Worm (Caenorhabditis elegans) whole organism, early embryonic: ENCODE measurements around the gene fbxb-54.
"Not testable (repeated sequence)": the region's sequence is repeated elsewhere in the genome, so short reads cannot be mapped to it uniquely, and the experiment has no call there.

Experiments used
- B0310.2 ChIP-seq: sonication (generic microtip); optimal IDR thresholded peaks from 2 replicates; lab custom pipeline; 2016; ENCODE audit warnings: mild to moderate bottlenecking, missing genetic modification characterization, missing compliant biosample characterization
- F13C5.2 ChIP-seq: sonication (generic microtip); optimal IDR thresholded peaks from 2 replicates; lab custom pipeline; 2017; ENCODE audit warnings: mild to moderate bottlenecking, missing genetic modification characterization, inconsistent platforms, missing compliant biosample characterization
- aly-1 ChIP-seq: sonication (generic microtip); optimal IDR thresholded peaks from 2 replicates; lab custom pipeline; 2016; ENCODE audit warnings: missing genetic modification characterization, missing compliant biosample characterization
- ama-1 ChIP-seq: fragments of 150-350 bp; optimal IDR thresholded peaks from 2 replicates; lab custom pipeline; 2014
- ceh-13 ChIP-seq: fragments of 200-800 bp; sonication (Bioruptor generic); optimal IDR thresholded peaks from 2 replicates; lab custom pipeline; 2018; ENCODE audit warnings: mild to moderate bottlenecking, missing genetic modification characterization, missing compliant biosample characterization
- ceh-36 ChIP-seq: sonication (generic microtip); optimal IDR thresholded peaks from 2 replicates; lab custom pipeline; 2016; ENCODE audit warnings: missing genetic modification characterization, inconsistent platforms, missing compliant biosample characterization
- ets-7 ChIP-seq: sonication (generic microtip); optimal IDR thresholded peaks from 2 replicates; lab custom pipeline; 2016; ENCODE audit warnings: missing genotype, missing genetic modification characterization, missing compliant biosample characterization
- flt-1 ChIP-seq: fragments of 200-800 bp; sonication (Bioruptor generic); IDR thresholded peaks from 2 replicates; pipeline ENCODE4 v1.3.6; 2022; ENCODE audit warnings: missing genetic modification characterization, missing compliant biosample characterization
- hmbx-1 ChIP-seq: sonication (generic microtip); optimal IDR thresholded peaks from 2 replicates; lab custom pipeline; 2016; ENCODE audit warnings: mild to moderate bottlenecking, missing genetic modification characterization, missing compliant biosample characterization
- hmg-4 ChIP-seq: fragments of 200-800 bp; sonication (Bioruptor generic); optimal IDR thresholded peaks from 2 replicates; lab custom pipeline; 2018; ENCODE audit warnings: mild to moderate bottlenecking, missing genetic modification characterization, missing compliant biosample characterization
- hnd-1 ChIP-seq: sonication (generic microtip); optimal IDR thresholded peaks from 2 replicates; lab custom pipeline; 2016; ENCODE audit warnings: missing genetic modification characterization, missing compliant biosample characterization
- pes-1 ChIP-seq: fragments of 200-800 bp; sonication (Bioruptor generic); IDR thresholded peaks from 2 replicates; pipeline ENCODE4 v1.3.6; 2022; ENCODE audit warnings: missing genetic modification reagents, missing genetic modification characterization, missing compliant biosample characterization
- scrt-1 ChIP-seq: fragments of 200-800 bp; sonication (Bioruptor generic); IDR thresholded peaks from 2 replicates; pipeline ENCODE4 v1.3.6; 2022; ENCODE audit warnings: missing genetic modification characterization, missing compliant biosample characterization
- sea-1 ChIP-seq: fragments of 200-800 bp; sonication (Bioruptor generic); conservative IDR thresholded peaks from 2 replicates; pipeline ENCODE4 v1.3.6; 2022; ENCODE audit warnings: missing genetic modification characterization, missing compliant biosample characterization
- tbx-11 ChIP-seq: fragments of 200-800 bp; sonication (Bioruptor generic); IDR thresholded peaks from 2 replicates; pipeline ENCODE4 v1.3.6; 2022; ENCODE audit warnings: missing genetic modification characterization, missing compliant biosample characterization
- tbx-37 ChIP-seq: fragments of 200-800 bp; sonication (Bioruptor generic); conservative IDR thresholded peaks from 2 replicates; pipeline ENCODE4 v1.3.6; 2022; ENCODE audit warnings: missing genetic modification reagents, missing genetic modification characterization, missing compliant biosample characterization
- tra-4 ChIP-seq: sonication (generic microtip); optimal IDR thresholded peaks from 2 replicates; lab custom pipeline; 2017; ENCODE audit warnings: missing genetic modification characterization, missing compliant biosample characterization

Gene fbxb-54

DNA sequence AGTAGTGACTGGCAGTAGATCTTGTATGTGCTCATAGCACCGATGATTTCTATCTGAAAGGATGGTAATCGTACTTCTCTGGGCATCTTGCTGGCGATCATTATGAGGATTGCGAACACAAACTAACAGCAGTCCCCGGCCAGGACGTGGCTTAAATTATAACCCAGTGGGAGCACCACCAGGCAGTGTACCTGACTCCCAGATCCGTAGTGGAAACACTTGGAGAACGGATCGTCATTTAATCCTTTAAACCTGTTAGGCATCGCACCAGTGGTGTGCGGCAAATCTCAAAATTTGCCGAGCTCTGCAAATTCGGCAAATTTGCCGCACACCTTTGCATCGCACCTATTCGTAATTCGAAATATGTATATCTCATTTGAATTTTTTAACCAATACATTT, 11.5 kb upstream of the fbxb-54 start, which contains the start of gene K05F6.8:
TSS of gene K05F6.8 (minus strand) at position 101 of the 400 bp plus-strand sequence.
- TF ChIP-seq hnd-1 (tag; lab: Kevin White, UChicago) (no peak), F13C5.2 (tag; lab: Kevin White, UChicago) (no peak), flt-1 (GFP tag; lab: Robert Waterston, UW) (no peak), ceh-13 (no peak), ceh-36 (tag; lab: Kevin White, UChicago) (no peak), B0310.2 (tag; lab: Kevin White, UChicago) (no peak), tbx-11 (GFP tag; lab: Robert Waterston, UW) (no peak), hmbx-1 (tag; lab: Kevin White, UChicago) (no peak), tra-4 (tag; lab: Kevin White, UChicago) (no peak), pes-1 (no peak), tbx-37 (no peak), aly-1 (no peak), scrt-1 (GFP tag; lab: Robert Waterston, UW) (no peak), ets-7 (tag; lab: Kevin White, UChicago) (no peak), ama-1 (lab: Kevin White, UChicago) (no peak), sea-1 (GFP tag; lab: Robert Waterston, UW) (no peak), hmg-4 (no peak)

DNA sequence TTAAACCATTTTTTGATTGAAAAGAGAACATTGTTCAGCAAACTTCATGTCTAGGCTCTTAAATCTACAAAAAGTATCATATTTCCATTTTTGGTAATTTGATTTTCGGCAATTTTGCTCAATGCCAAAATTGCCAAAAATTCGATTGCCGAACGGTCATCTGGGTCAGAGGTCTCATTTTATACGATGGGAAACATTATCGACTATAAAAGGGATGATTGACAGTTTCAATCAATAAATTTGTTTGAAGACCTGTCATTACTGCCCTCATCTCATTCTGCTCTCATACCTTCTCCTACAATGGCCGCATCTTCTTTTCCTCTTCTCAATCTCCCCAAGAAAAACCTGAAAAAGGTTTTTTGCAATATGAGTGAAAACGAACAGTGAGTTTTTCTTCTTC, 5.7 kb upstream of the fbxb-54 start, which contains the start of gene K05F6.14:
TSS of gene K05F6.14 (plus strand) at position 301 of the 400 bp plus-strand sequence.
- TF ChIP-seq ceh-36 (tag; lab: Kevin White, UChicago) (no peak), tra-4 (tag; lab: Kevin White, UChicago) (no peak), tbx-11 (GFP tag; lab: Robert Waterston, UW) (no peak), F13C5.2 (tag; lab: Kevin White, UChicago) (no peak), sea-1 (GFP tag; lab: Robert Waterston, UW) (no peak), tbx-37 (no peak), aly-1 (no peak), hnd-1 (tag; lab: Kevin White, UChicago) (no peak), hmbx-1 (tag; lab: Kevin White, UChicago) (no peak), ets-7 (tag; lab: Kevin White, UChicago) (no peak), ceh-13 (no peak), pes-1 (no peak), flt-1 (GFP tag; lab: Robert Waterston, UW) (no peak), hmg-4 (no peak), B0310.2 (tag; lab: Kevin White, UChicago) (no peak), ama-1 (lab: Kevin White, UChicago) (no peak)

DNA sequence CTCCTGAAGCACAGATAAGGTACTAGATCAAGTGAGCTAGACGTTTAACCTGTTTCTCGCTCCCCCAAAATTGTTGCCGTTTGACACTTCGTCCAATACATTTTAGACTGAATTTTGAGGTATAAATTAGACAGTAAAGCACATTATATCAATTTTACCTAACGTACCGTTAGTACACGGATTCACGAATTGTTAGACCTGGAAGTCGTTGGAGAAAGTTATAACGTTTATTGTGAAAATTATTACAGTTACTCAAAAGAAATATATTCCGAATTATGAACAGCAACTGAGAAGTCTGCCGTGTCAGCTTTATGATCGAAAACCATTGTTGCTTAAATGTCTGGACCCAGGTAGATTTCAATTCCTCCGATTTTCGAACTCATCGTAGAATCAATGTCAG, 4.7 kb upstream of the fbxb-54 start:
- TF ChIP-seq F13C5.2 (tag; lab: Kevin White, UChicago) (no peak), ets-7 (tag; lab: Kevin White, UChicago) (no peak), flt-1 (GFP tag; lab: Robert Waterston, UW) (no peak), hnd-1 (tag; lab: Kevin White, UChicago) (no peak), tra-4 (tag; lab: Kevin White, UChicago) (no peak), tbx-11 (GFP tag; lab: Robert Waterston, UW) (no peak), hmg-4 (no peak), aly-1 (no peak), ceh-13 (no peak), tbx-37 (no peak), sea-1 (GFP tag; lab: Robert Waterston, UW) (no peak), ama-1 (lab: Kevin White, UChicago) (no peak), hmbx-1 (tag; lab: Kevin White, UChicago) (no peak), scrt-1 (GFP tag; lab: Robert Waterston, UW) (no peak), ceh-36 (tag; lab: Kevin White, UChicago) (no peak), pes-1 (no peak), B0310.2 (tag; lab: Kevin White, UChicago) (no peak)

DNA sequence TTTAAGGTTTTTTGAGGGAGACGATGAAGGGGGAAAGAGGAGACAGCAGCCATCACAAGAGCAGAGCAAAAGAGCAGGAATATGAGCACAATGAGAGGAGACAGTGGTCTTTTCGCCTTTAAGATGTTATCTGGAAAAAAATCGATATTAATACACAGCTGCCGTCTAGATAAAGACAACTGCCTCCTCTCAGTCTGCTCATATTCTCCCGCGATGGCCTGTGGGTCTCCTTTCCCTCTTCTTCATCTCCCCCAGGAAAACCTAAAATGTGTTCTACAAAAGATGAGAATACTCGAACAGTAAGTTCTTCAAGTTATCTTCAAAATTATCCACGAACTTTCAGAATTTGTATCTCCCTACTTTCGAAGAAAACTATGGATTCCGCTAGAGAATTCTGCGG, 5.6 kb downstream of the fbxb-54 start, which contains the start of the genes fbxb-52 and fbxb-51:
TSS of gene fbxb-52 (minus strand) at position 101 of the 400 bp plus-strand sequence.
TSS of gene fbxb-51 (plus strand) at position 212 of the 400 bp plus-strand sequence.
- no peak for TF ChIP-seq tbx-11 (GFP tag; lab: Robert Waterston, UW)
- no peak for TF ChIP-seq F13C5.2 (tag; lab: Kevin White, UChicago)
- TF ChIP-seq ceh-13, result no peak
- no peak for TF ChIP-seq ets-7 (tag; lab: Kevin White, UChicago)
- TF ChIP-seq flt-1 (GFP tag; lab: Robert Waterston, UW), result no peak
- no peak for TF ChIP-seq tra-4 (tag; lab: Kevin White, UChicago)
- no peak for TF ChIP-seq hnd-1 (tag; lab: Kevin White, UChicago)
- no peak for TF ChIP-seq ceh-36 (tag; lab: Kevin White, UChicago)
- TF ChIP-seq pes-1, result no peak
- TF ChIP-seq tbx-37, result no peak
- no peak for TF ChIP-seq scrt-1 (GFP tag; lab: Robert Waterston, UW)
- TF ChIP-seq hmbx-1 (tag; lab: Kevin White, UChicago), result no peak

DNA sequence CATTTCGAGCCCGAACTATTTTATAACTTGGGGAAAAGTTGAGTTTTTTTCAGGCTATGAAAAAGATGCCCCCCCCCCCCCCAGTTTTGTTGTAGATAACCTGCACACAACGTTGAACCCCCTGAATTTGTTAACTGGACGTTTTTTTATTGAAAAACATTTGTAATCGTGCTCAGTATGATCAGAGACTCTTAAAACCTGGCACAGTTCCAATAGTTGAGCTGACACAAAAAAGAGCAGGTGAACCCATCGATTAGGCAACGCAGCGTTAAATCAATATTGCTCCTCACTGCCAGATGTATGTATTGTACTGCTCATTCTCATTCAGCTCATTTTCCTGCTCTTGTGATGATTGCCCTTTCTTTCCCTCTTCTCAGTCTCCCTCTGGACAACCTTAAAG, 10.5 kb downstream of the fbxb-54 start, which contains the start of gene K05F6.12:
TSS of gene K05F6.12 (plus strand) at position 301 of the 400 bp plus-strand sequence.
- TF ChIP-seq ama-1 (lab: Kevin White, UChicago), result no peak
- TF ChIP-seq pes-1, result no peak
- TF ChIP-seq tbx-37, result no peak
- no peak for TF ChIP-seq F13C5.2 (tag; lab: Kevin White, UChicago)

DNA sequence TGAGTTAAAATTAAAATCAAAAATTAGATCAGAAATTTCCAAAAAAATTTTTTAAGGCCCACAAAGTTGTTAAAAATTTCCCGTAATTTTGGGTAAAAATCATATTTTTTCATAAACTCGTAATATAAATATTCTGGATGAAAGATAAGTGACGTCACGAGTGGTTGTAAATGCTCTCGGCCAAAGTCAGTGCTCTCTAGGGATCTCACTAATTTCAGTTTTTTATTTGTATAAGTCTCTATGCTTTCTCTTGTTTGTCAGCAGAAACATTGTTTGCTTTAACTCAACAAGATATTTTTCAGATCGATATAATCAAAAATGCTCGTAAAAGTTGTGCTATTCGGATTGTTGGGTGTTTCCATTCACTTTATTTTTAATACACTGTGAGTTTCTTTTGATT, 12.9 kb downstream of the fbxb-54 start, which contains the start of gene K05F6.4:
TSS of gene K05F6.4 (plus strand) at position 301 of the 400 bp plus-strand sequence.
- not testable (repeated sequence) for TF ChIP-seq pes-1; hmbx-1 (tag; lab: Kevin White, UChicago); ets-7 (tag; lab: Kevin White, UChicago)

DNA sequence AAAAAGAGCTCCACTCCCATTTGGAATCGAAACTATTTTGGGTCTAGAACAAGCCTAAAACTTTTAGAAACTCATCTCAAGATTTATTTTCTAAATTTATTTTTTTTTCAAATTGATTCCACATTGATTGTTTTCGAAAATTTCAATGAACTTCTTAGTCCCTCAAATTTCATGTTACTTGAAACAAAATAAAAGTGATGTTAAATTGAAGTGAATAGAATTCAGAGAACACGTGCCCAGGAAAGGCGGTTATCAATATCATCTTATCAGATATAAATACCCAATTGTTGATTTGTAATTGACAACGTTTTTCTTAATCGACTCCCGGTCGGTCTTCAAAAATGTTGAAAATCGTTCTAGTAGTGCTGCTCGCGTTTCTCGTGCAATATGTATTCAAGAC, 15.5 kb downstream of the fbxb-54 start, which contains the start of gene poml-4:
TSS of gene poml-4 (plus strand) at position 301 of the 400 bp plus-strand sequence.
- not testable (repeated sequence) for TF ChIP-seq ceh-36 (tag; lab: Kevin White, UChicago); hmbx-1 (tag; lab: Kevin White, UChicago); ama-1 (lab: Kevin White, UChicago)
